Worm (Caenorhabditis elegans): Measurements from ENCODE around the gene lron-3.

DNA sequence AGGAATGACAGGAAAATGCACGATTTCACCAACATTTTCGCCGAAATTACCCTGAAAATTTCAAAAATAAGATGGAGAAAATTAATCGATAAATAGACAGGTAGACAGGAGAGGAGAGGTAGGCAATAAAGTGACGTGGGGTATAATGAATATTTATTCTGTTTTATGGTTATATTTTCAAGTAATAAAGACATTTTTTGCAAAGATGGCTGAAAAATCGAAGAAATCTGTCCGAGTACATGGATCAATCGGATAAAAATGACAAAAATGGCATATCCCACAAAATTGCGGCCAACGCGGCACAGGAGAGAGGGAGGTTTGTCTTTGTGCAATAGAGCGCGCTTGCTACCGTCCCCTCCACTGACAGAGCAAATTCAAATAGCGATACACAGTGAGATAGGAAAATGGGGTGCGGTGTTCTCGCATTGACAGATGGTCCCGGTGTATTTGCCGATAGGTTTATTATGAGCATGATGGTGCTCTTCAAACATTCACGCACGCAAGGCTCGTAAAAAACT, 49.9 kb downstream of the lron-3 start, which contains the start of gene zipt-7.2:
- TF ChIP-seq him-1 (tag; optimal IDR thresholded peaks at IDR 0.05), result no peak
- no peak for TF ChIP-seq dao-5 (tag; optimal IDR thresholded peaks at IDR 0.05)

All from whole organism, L4/young adult.